Fruit fly (Drosophila melanogaster): Measurements from ENCODE around the gene hh.

- TF ChIP-seq pan (optimal IDR thresholded peaks at IDR 0.05) = no peak
- TF ChIP-seq foxo (GFP tag; optimal IDR thresholded peaks at IDR 0.05) = no peak
- no peak for TF ChIP-seq OdsH (GFP tag; optimal IDR thresholded peaks at IDR 0.05)
- TF ChIP-seq ey (GFP tag; optimal IDR thresholded peaks at IDR 0.05) = no peak
- no peak for TF ChIP-seq usp (GFP tag; optimal IDR thresholded peaks at IDR 0.05)
- no peak for TF ChIP-seq h (GFP tag; optimal IDR thresholded peaks at IDR 0.05)
- TF ChIP-seq psq (GFP tag; optimal IDR thresholded peaks at IDR 0.05) = no peak
- TF ChIP-seq dsf (GFP tag; optimal IDR thresholded peaks at IDR 0.05; ENCODE audit: borderline replicate concordance) = no peak
- no peak for TF ChIP-seq brk (GFP tag; optimal IDR thresholded peaks at IDR 0.05)
- no peak for TF ChIP-seq Dfd (GFP tag; optimal IDR thresholded peaks at IDR 0.05)
- TF ChIP-seq lola (GFP tag; optimal IDR thresholded peaks at IDR 0.05) = no peak
- TF ChIP-seq Hr78 (GFP tag; optimal IDR thresholded peaks at IDR 0.05) = no peak
Observed at dm6 chr3R:23097197-23097809, 44.4 kb downstream of the hh start, which contains the start of gene CG6733.

All from whole organism, wandering third instar larva.